Fruit fly (Drosophila melanogaster): ENCODE data around the gene CG6891.

CG6891 gene

DNA sequence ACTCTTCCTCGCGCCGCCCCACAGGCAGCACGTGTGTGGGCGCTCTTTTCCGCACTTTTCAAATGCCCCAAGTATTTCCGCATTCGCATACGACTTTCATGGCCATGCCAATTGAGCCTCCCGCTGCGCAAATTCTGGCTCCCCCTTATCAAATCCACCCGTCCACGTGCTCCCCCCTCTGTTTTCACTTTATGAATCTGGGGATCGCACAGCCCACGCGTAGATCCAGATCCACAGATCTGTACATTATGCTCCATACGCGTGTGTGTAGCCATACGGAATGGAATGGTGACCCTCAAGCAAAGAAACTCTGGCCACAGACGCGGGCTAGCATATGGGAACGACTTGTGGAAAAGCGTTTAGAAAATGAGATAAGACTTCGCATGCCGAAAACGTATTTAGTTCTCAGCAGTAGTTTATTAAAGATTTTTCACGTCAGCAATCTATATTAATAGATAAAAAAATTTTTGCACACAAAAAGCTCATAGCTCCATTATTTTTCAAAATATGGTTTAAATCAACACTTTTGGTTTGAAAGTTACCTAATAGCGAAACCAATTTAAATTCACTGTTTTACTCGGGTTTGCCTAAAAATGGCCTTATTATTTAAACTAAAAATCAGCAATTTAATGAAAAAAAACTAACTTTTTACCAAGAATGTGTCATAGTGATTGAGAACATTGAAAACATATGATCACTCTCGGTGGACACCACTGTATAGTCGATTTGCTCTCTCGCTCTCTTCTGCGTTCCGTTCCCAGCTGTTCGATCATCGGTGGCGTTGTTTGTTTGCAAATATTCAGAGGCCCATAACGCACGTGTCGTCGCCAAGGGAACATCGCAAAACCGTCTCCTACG lies 14.6 kb downstream of the CG6891 start (continued):
- TF ChIP-seq Rel (GFP tag; optimal IDR thresholded peaks at IDR 0.05) = no peak
- TF ChIP-seq Rel (tag; optimal IDR thresholded peaks at IDR 0.05) = peak; percentile 13
- TF ChIP-seq rgr (GFP tag; optimal IDR thresholded peaks at IDR 0.05) = peak; percentile 50
- no peak for TF ChIP-seq brk (GFP tag; optimal IDR thresholded peaks at IDR 0.05)

DNA sequence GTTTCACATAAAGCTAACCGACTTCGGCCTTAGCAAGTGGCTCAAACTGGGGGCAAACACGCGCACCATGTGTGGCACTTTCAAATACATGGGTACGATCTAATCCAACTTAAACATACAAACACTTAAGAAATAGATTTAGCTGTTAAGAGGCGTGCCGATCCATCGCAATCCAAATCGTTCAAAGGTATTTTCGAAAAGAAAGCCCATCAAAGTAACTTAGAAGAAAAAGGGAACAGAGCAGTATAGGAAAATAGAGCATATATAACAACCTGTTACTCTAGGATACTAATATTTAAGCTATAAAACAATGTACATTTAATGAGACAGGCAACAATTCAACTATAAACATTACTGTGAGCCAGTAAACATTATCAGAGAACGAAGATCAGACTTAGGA lies 16.3 kb downstream of the CG6891 start, which contains the start of gene Atg101:
Atg101 (plus strand) TSS at position 301 of the 400 bp plus-strand sequence.
- TF ChIP-seq Rel (GFP tag; optimal IDR thresholded peaks at IDR 0.05) (no peak), Rel (tag; optimal IDR thresholded peaks at IDR 0.05) (no peak), psq (GFP tag; optimal IDR thresholded peaks at IDR 0.05) (no peak), tai (GFP tag; optimal IDR thresholded peaks at IDR 0.05) (no peak), Vsx2 (GFP tag; optimal IDR thresholded peaks at IDR 0.05; ENCODE audit: partially characterized antibody) (no peak), woc (GFP tag; optimal IDR thresholded peaks at IDR 0.05) (no peak), CG9705 (GFP tag; optimal IDR thresholded peaks at IDR 0.05) (no peak), h (GFP tag; optimal IDR thresholded peaks at IDR 0.05) (no peak), lola (GFP tag; optimal IDR thresholded peaks at IDR 0.05) (no peak), Myc (optimal IDR thresholded peaks at IDR 0.05) (no peak), OdsH (GFP tag; optimal IDR thresholded peaks at IDR 0.05) (no peak), dsf (GFP tag; optimal IDR thresholded peaks at IDR 0.05; ENCODE audit: borderline replicate concordance) (no peak), brk (GFP tag; optimal IDR thresholded peaks at IDR 0.05) (no peak), Hnf4 (GFP tag; optimal IDR thresholded peaks at IDR 0.05) (no peak)

DNA sequence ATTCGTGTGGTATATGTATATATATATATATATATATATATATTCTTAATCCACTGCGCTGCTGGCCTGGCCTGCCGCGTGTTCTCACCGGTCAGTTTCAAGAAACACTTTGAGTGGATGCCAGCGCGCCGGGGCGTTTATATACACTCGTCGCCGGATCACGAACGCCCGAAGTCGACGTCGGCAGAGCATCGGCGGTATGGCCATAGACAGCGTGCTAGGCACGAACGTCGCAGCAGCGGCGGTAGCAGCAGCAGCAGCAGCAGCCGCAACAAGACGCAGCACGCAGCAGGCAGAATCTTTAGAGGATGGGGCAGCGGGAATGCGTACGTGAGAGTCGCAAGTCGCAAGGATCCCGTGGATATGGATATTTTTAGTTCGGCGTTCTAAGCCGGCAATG lies 22.5 kb downstream of the CG6891 start, which contains the start of gene bnb:
bnb (minus strand) TSS at position 121 of the 400 bp plus-strand sequence.
- TF ChIP-seq Hr83 (GFP tag; optimal IDR thresholded peaks at IDR 0.05; ENCODE audit: poor library complexity, severe bottlenecking) (no peak), Abd-B (GFP tag; optimal IDR thresholded peaks at IDR 0.05) (no peak), CG9705 (GFP tag; optimal IDR thresholded peaks at IDR 0.05) (no peak), N (GFP tag; optimal IDR thresholded peaks at IDR 0.05) (no peak), ey (GFP tag; optimal IDR thresholded peaks at IDR 0.05) (no peak), Vsx2 (GFP tag; optimal IDR thresholded peaks at IDR 0.05; ENCODE audit: partially characterized antibody) (no peak), Sp1 (GFP tag; optimal IDR thresholded peaks at IDR 0.05) (no peak), sage (GFP tag; optimal IDR thresholded peaks at IDR 0.05) (no peak), CrebA (GFP tag; optimal IDR thresholded peaks at IDR 0.05; ENCODE audit: borderline replicate concordance) (no peak), jim (GFP tag; optimal IDR thresholded peaks at IDR 0.05) (no peak), Rel (GFP tag; optimal IDR thresholded peaks at IDR 0.05) (no peak), Rel (tag; optimal IDR thresholded peaks at IDR 0.05) (no peak), Mio (GFP tag; optimal IDR thresholded peaks at IDR 0.05) (no peak), foxo (GFP tag; optimal IDR thresholded peaks at IDR 0.05) (no peak), HLH106 (tag; optimal IDR thresholded peaks at IDR 0.05) (no peak), fru (GFP tag; optimal IDR thresholded peaks at IDR 0.05) (no peak), Dfd (GFP tag; optimal IDR thresholded peaks at IDR 0.05) (no peak), brk (GFP tag; optimal IDR thresholded peaks at IDR 0.05) (no peak), br (GFP tag; optimal IDR thresholded peaks at IDR 0.05) (no peak), h (GFP tag; optimal IDR thresholded peaks at IDR 0.05) (no peak)

DNA sequence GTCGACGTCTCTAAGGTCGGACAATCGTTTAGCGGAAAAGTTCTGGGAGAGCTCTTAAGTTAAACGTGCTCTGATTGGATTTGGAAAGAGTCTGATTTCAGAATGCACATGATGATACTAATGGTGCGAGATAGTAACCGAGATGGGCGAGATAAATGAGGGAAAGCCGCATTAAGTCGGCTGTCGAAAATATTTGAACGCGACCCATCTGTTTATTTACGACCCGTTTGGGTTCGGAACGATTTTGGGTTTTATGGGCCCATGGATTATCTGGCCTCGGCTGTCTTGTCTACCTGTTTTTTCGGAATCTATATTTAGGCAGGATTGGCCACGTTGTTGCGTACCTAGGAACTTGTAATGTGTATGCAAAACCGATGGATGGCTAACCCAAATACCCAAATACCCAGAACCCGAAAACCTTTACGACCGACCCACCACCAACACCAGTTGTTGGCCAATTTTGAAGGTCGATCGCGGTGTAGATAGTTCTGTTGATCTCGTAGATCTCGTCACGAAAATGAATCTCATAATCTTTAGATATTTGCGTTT lies 24.4 kb downstream of the CG6891 start:
- TF ChIP-seq CG9705 (GFP tag; optimal IDR thresholded peaks at IDR 0.05) (no peak), Sp1 (GFP tag; optimal IDR thresholded peaks at IDR 0.05) (no peak), CG32264 (GFP tag; optimal IDR thresholded peaks at IDR 0.05) (no peak), usp (GFP tag; optimal IDR thresholded peaks at IDR 0.05) (no peak)

DNA sequence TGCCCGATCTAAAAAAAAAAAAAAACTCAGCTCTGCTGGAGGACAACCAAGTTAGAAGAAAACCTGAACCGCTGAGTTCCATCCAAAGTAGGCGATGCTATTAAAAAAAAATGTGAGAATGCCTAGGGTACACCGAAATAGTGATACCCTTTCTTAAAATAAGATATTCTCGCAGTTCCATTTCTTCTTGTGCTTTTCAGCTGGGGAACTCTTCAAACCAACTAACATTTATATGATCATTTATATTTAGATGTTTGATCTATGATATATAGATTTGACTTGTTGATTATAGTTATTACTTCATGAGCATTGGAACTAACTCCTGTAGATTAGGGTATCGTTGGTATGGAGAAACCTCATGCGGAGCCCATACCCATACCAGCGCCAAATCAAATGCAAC lies 25.1 kb downstream of the CG6891 start:
- TF ChIP-seq Sp1 (GFP tag; optimal IDR thresholded peaks at IDR 0.05) = no peak
- TF ChIP-seq dl (GFP tag; optimal IDR thresholded peaks at IDR 0.05; ENCODE audit: insufficient read depth in 1 of 2, partially characterized antibody in 2 of 2) = no peak
- TF ChIP-seq CrebA (GFP tag; optimal IDR thresholded peaks at IDR 0.05; ENCODE audit: borderline replicate concordance) = no peak
- TF ChIP-seq pan (optimal IDR thresholded peaks at IDR 0.05) = no peak
- TF ChIP-seq Myc (optimal IDR thresholded peaks at IDR 0.05) = no peak
- TF ChIP-seq psq (GFP tag; optimal IDR thresholded peaks at IDR 0.05) = no peak
- no peak for TF ChIP-seq lola (GFP tag; optimal IDR thresholded peaks at IDR 0.05)
- no peak for TF ChIP-seq Hnf4 (GFP tag; optimal IDR thresholded peaks at IDR 0.05)
- TF ChIP-seq Abd-B (GFP tag; optimal IDR thresholded peaks at IDR 0.05) = no peak
- TF ChIP-seq Jra (GFP tag; optimal IDR thresholded peaks at IDR 0.05) = no peak
- TF ChIP-seq sage (GFP tag; optimal IDR thresholded peaks at IDR 0.05) = no peak
- no peak for TF ChIP-seq CG9705 (GFP tag; optimal IDR thresholded peaks at IDR 0.05)

Measured in whole organism, wandering third instar larva.